Fruit fly (Drosophila melanogaster) whole organism, adult: ENCODE results near the gene be.

Source experiments
- CG11617 ChIP-seq: fragments of 200-800 bp; sonication (Bioruptor generic); optimal IDR thresholded peaks from 2 replicates; lab custom pipeline; 2017; ENCODE audit warnings: mild to moderate bottlenecking, missing biosample characterization, missing genetic modification reagents, missing genetic modification characterization
- CG12768 ChIP-seq: fragments of 200-800 bp; sonication (Bioruptor generic); optimal IDR thresholded peaks from 2 replicates; lab custom pipeline; 2017; ENCODE audit warnings: missing biosample characterization, missing genetic modification characterization, mild to moderate bottlenecking, moderate library complexity, missing genetic modification reagents
- CG14711 ChIP-seq: fragments of 200-800 bp; sonication (Bioruptor generic); optimal IDR thresholded peaks from 2 replicates; lab custom pipeline; 2018; ENCODE audit warnings: missing biosample characterization, mild to moderate bottlenecking, missing genetic modification characterization, moderate library complexity
- CG1620 ChIP-seq: fragments of 200-800 bp; sonication (Bioruptor generic); optimal IDR thresholded peaks from 2 replicates; lab custom pipeline; 2016; ENCODE audit warnings: missing biosample characterization, missing genetic modification characterization
- CG33017 ChIP-seq: fragments of 200-800 bp; sonication (Bioruptor generic); optimal IDR thresholded peaks from 2 replicates; lab custom pipeline; 2018; ENCODE audit warnings: missing biosample characterization, mild to moderate bottlenecking, missing genetic modification characterization, moderate library complexity
- CG5204 ChIP-seq: fragments of 200-800 bp; sonication (Bioruptor generic); optimal IDR thresholded peaks from 2 replicates; lab custom pipeline; 2016; ENCODE audit warnings: missing biosample characterization, missing genetic modification characterization
- CG7045 ChIP-seq: fragments of 200-800 bp; sonication (Bioruptor generic); optimal IDR thresholded peaks from 2 replicates; lab custom pipeline; 2017; ENCODE audit warnings: missing biosample characterization, mild to moderate bottlenecking, missing genetic modification characterization
- CG7101 ChIP-seq: fragments of 200-800 bp; sonication (Bioruptor generic); optimal IDR thresholded peaks from 2 replicates; lab custom pipeline; 2018; ENCODE audit warnings: missing biosample characterization, mild to moderate bottlenecking, missing genetic modification characterization, moderate library complexity
- Clk ChIP-seq: fragments of 200-800 bp; sonication (Bioruptor generic); optimal IDR thresholded peaks from 2 replicates; lab custom pipeline; 2017; ENCODE audit warnings: missing biosample characterization, missing genetic modification characterization
- Crg-1 ChIP-seq: fragments of 200-800 bp; sonication (Bioruptor generic); optimal IDR thresholded peaks from 2 replicates; lab custom pipeline; 2016; ENCODE audit warnings: missing biosample characterization, missing genetic modification characterization
- Hr96 ChIP-seq: fragments of 200-800 bp; sonication (Bioruptor generic); optimal IDR thresholded peaks from 2 replicates; lab custom pipeline; 2016; ENCODE audit warnings: missing biosample characterization, missing genetic modification characterization
- Mnt ChIP-seq: fragments of 200-800 bp; sonication (Bioruptor generic); optimal IDR thresholded peaks from 2 replicates; lab custom pipeline; 2016; ENCODE audit warnings: missing biosample characterization, mild to moderate bottlenecking, missing genetic modification characterization
- bab1 ChIP-seq: fragments of 200-800 bp; sonication (Bioruptor generic); optimal IDR thresholded peaks from 3 replicates; lab custom pipeline; 2019; ENCODE audit warnings: missing biosample characterization, mild to moderate bottlenecking, missing genetic modification characterization, moderate library complexity
- cic ChIP-seq: fragments of 200-800 bp; sonication (Bioruptor generic); optimal IDR thresholded peaks from 2 replicates; lab custom pipeline; 2017; ENCODE audit warnings: missing biosample characterization, mild to moderate bottlenecking, missing genetic modification characterization, moderate library complexity
- cnc ChIP-seq, 2 experiments: fragments of >200 bp; optimal IDR thresholded peaks; 2 replicates each; lab custom pipeline; 2017
- kay ChIP-seq: fragments of 200-800 bp; sonication (Bioruptor generic); peaks from one replicate; lab custom pipeline; 2016; ENCODE audit warnings: missing biosample characterization, missing genetic modification characterization, borderline replicate concordance
- ovo ChIP-seq: fragments of 200-800 bp; sonication (Bioruptor generic); optimal IDR thresholded peaks from 2 replicates; lab custom pipeline; 2016; ENCODE audit warnings: missing biosample characterization, missing genetic modification characterization
- pad ChIP-seq: fragments of 200-800 bp; sonication (Bioruptor generic); optimal IDR thresholded peaks from 3 replicates; lab custom pipeline; 2017; ENCODE audit warnings: missing biosample characterization, missing genetic modification characterization, mild to moderate bottlenecking, moderate library complexity, missing genetic modification reagents
- tj ChIP-seq: fragments of 200-800 bp; sonication (Bioruptor generic); optimal IDR thresholded peaks from 3 replicates; lab custom pipeline; 2017; ENCODE audit warnings: missing biosample characterization, mild to moderate bottlenecking, missing genetic modification characterization, moderate library complexity
- toe ChIP-seq: fragments of 200-800 bp; sonication (Bioruptor generic); optimal IDR thresholded peaks from 2 replicates; lab custom pipeline; 2016; ENCODE audit warnings: missing biosample characterization, missing genetic modification characterization

Gene be

DNA sequence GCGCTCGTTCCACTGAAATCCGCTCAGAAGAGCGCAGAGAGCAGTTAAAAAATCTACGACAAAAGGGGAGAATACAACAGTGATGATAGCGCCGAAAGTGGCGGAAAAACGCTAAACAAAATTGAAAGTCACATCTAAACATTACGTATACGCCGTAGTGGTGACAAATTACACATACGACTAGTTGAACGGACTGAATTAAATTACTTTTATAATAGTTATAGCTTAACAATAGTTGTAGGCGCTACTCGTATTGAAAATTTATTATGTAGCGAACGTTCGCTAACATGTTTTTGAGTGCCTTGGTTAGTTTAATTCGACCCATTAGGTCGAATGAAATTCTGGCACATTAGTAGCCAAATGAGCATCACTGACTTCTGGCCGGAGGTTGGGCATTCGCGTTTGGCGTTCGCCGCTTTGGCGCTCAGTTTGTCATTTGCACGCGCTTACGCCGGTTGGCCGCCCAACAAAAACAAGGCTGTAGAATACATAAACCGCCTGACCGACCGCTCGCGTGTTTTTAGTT is 19.5 kb downstream of the be start, which contains the start of gene CG5541:
TSS of gene CG5541 (plus strand) at position 424 of the 526 bp plus-strand sequence.
- TF ChIP-seq cic (GFP tag; lab: Kevin White, UChicago) (peak; percentile 15), Clk (GFP tag; lab: Kevin White, UChicago) (no peak), CG11617 (GFP tag; lab: Kevin White, UChicago) (peak; percentile 77), tj (GFP tag; lab: Kevin White, UChicago) (no peak), CG12768 (GFP tag; lab: Kevin White, UChicago) (peak; percentile 15), CG33017 (tag; lab: Kevin White, UChicago) (no peak), toe (GFP tag; lab: Kevin White, UChicago) (no peak), CG7101 (tag; lab: Kevin White, UChicago) (peak; percentile 66), Hr96 (peak; percentile 44), CG5204 (GFP tag; lab: Kevin White, UChicago) (peak; percentile 45), Crg-1 (GFP tag; lab: Kevin White, UChicago) (no peak), CG14711 (tag; lab: Kevin White, UChicago) (peak; percentile 35), CG7045 (GFP tag; lab: Kevin White, UChicago) (no peak), Mnt (GFP tag; lab: Kevin White, UChicago) (peak; percentile 77), kay (GFP tag; lab: Kevin White, UChicago) (no peak), ovo (GFP tag; lab: Kevin White, UChicago) (peak; percentile 25), cnc (optimal IDR thresholded peaks at IDR 0.05; lab: Kevin White, UChicago) (no peak), bab1 (GFP tag; lab: Kevin White, UChicago) (peak; percentile 70), CG1620 (GFP tag; lab: Kevin White, UChicago) (peak; percentile 56), pad (peak; percentile 93)

DNA sequence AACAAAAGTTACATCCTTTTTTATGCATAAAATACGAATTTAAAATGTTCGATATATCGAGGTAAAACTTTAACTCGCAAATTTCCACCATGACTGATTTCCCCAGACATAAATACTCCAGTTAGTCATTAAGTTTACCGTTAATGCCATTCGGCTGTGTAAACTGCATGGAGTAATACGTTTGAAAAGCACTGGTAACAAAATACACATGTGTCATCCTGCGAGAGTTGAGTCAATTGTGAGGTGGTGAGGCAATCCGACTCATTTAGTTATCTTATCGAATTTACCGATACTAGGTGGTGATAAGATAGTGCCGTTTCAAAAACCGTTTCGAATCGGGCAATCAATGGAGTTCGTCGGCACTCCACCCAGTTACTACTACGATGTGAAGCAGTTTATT is 21.4 kb downstream of the be start:
- TF ChIP-seq CG14711 (tag; lab: Kevin White, UChicago) (no peak), toe (GFP tag; lab: Kevin White, UChicago) (no peak), cnc (optimal IDR thresholded peaks at IDR 0.05; lab: Kevin White, UChicago) (no peak), CG5204 (GFP tag; lab: Kevin White, UChicago) (no peak), tj (GFP tag; lab: Kevin White, UChicago) (no peak), cic (GFP tag; lab: Kevin White, UChicago) (peak; percentile 57), Mnt (GFP tag; lab: Kevin White, UChicago) (peak; percentile 28), ovo (GFP tag; lab: Kevin White, UChicago) (peak; percentile 95), Crg-1 (GFP tag; lab: Kevin White, UChicago) (no peak), kay (GFP tag; lab: Kevin White, UChicago) (peak; percentile 69), bab1 (GFP tag; lab: Kevin White, UChicago) (no peak), Clk (GFP tag; lab: Kevin White, UChicago) (no peak), CG33017 (tag; lab: Kevin White, UChicago) (no peak), CG7045 (GFP tag; lab: Kevin White, UChicago) (no peak)

dm6 chrX:15048713-15049112 is 24.5 kb downstream of the be start:
- TF ChIP-seq cic (GFP tag; lab: Kevin White, UChicago) (peak; percentile 50), Crg-1 (GFP tag; lab: Kevin White, UChicago) (no peak), ovo (GFP tag; lab: Kevin White, UChicago) (no peak), CG33017 (tag; lab: Kevin White, UChicago) (no peak), CG7101 (tag; lab: Kevin White, UChicago) (no peak), toe (GFP tag; lab: Kevin White, UChicago) (no peak), cnc (optimal IDR thresholded peaks at IDR 0.05; lab: Kevin White, UChicago) (no peak), pad (no peak), CG5204 (GFP tag; lab: Kevin White, UChicago) (no peak), tj (GFP tag; lab: Kevin White, UChicago) (no peak), bab1 (GFP tag; lab: Kevin White, UChicago) (peak; percentile 5), CG7045 (GFP tag; lab: Kevin White, UChicago) (no peak), kay (GFP tag; lab: Kevin White, UChicago) (no peak), Hr96 (no peak), Mnt (GFP tag; lab: Kevin White, UChicago) (peak; percentile 57)

DNA sequence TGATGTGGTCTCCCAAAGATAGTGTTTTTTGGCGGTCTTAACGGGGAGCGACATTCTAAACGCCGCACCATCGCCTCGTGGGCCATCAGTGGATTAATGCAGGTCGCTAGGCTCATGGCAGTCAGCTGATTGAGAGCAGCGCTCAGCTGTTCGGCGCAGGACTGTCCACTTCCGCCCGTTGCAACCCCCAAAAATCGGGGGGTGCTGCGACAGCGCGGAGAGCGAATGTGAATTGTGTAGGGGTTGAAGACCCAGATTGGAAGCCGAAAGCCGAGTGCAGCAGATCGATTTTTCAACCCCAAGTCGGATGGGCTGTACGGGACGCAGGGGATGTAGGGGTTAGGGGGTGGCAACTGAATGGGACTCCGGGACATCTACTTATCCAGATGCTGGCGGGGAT is 38.4 kb downstream of the be start:
- no peak for TF ChIP-seq tj (GFP tag; lab: Kevin White, UChicago)
- TF ChIP-seq CG33017 (tag; lab: Kevin White, UChicago): no peak
- no peak for TF ChIP-seq ovo (GFP tag; lab: Kevin White, UChicago)
- TF ChIP-seq cic (GFP tag; lab: Kevin White, UChicago): no peak
- TF ChIP-seq CG12768 (GFP tag; lab: Kevin White, UChicago): no peak
- no peak for TF ChIP-seq toe (GFP tag; lab: Kevin White, UChicago)
- TF ChIP-seq pad: no peak
- no peak for TF ChIP-seq kay (GFP tag; lab: Kevin White, UChicago)
- no peak for TF ChIP-seq CG1620 (GFP tag; lab: Kevin White, UChicago)
- TF ChIP-seq CG5204 (GFP tag; lab: Kevin White, UChicago): no peak
- no peak for TF ChIP-seq Crg-1 (GFP tag; lab: Kevin White, UChicago)
- TF ChIP-seq CG7101 (tag; lab: Kevin White, UChicago): no peak
- no peak for TF ChIP-seq Clk (GFP tag; lab: Kevin White, UChicago)
- TF ChIP-seq CG14711 (tag; lab: Kevin White, UChicago): no peak
- TF ChIP-seq Mnt (GFP tag; lab: Kevin White, UChicago): no peak
- TF ChIP-seq CG7045 (GFP tag; lab: Kevin White, UChicago): no peak
- TF ChIP-seq bab1 (GFP tag; lab: Kevin White, UChicago): no peak

DNA sequence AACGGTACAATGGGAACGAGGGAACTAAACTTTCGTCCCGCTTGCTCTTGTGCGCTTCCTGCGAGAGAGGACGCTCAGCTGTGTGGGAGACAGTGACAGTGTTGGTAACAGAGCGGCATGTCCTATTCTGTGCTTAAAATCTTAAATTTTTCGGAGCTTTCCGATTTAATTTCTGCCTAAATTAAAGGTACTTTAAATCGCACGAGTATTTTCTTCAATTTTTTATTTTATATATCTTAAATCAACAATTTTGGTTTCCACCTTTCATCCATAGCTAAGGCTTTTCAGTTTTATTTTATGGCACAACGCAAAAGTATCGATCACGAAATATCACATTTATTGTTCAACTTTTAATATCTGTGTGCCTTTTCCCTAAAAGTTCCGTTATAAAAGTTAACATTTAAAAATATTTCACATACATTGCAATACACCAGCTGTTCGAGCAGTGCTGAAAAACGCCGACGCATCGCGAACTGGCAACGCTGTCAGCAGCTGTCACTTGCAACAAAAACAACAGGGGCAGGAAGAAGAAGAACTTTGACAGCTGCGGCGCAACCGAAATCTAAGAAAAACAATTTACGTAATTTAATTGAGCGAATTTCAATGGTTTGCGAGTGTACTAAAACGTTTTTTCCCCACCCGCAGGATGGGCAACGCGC is 39.3 kb downstream of the be start, which contains the start of the genes hiw and ND-B18:
TSS of gene hiw (minus strand) at position 26 of the 659 bp plus-strand sequence.
TSS of gene ND-B18 (plus strand) at position 330 of the 659 bp plus-strand sequence.
- TF ChIP-seq tj (GFP tag; lab: Kevin White, UChicago) (peak; percentile 67), pad (peak; percentile 60), cnc (optimal IDR thresholded peaks at IDR 0.05; lab: Kevin White, UChicago) (no peak), CG12768 (GFP tag; lab: Kevin White, UChicago) (no peak), Clk (GFP tag; lab: Kevin White, UChicago) (no peak), CG14711 (tag; lab: Kevin White, UChicago) (peak; percentile 37), CG33017 (tag; lab: Kevin White, UChicago) (no peak), Hr96 (no peak), CG11617 (GFP tag; lab: Kevin White, UChicago) (peak; percentile 12), ovo (GFP tag; lab: Kevin White, UChicago) (peak; percentile 42), CG5204 (GFP tag; lab: Kevin White, UChicago) (peak; percentile 17), kay (GFP tag; lab: Kevin White, UChicago) (no peak), toe (GFP tag; lab: Kevin White, UChicago) (no peak), bab1 (GFP tag; lab: Kevin White, UChicago) (peak; percentile 80), CG1620 (GFP tag; lab: Kevin White, UChicago) (peak; percentile 74), CG7045 (GFP tag; lab: Kevin White, UChicago) (no peak), Mnt (GFP tag; lab: Kevin White, UChicago) (peak; percentile 53), cic (GFP tag; lab: Kevin White, UChicago) (no peak), CG7101 (tag; lab: Kevin White, UChicago) (peak; percentile 51), Crg-1 (GFP tag; lab: Kevin White, UChicago) (peak; percentile 74)
